Worm (Caenorhabditis elegans) whole organism, L4 larva: ENCODE results near the gene Y53F4B.36.

ENCODE experiments used
- F10B5.3 ChIP-seq: sonication (generic microtip); optimal IDR thresholded peaks from 2 replicates; lab custom pipeline; 2016; ENCODE audit warnings: mild to moderate bottlenecking, missing genetic modification characterization, missing compliant biosample characterization
- F49E8.2 ChIP-seq: sonication (generic microtip); optimal IDR thresholded peaks from 2 replicates; lab custom pipeline; 2016; ENCODE audit warnings: missing compliant biosample characterization, mild to moderate bottlenecking, missing genetic modification characterization, borderline replicate concordance
- T20F7.1 ChIP-seq: fragments of 200-800 bp; sonication (Bioruptor generic); optimal IDR thresholded peaks from 2 replicates; lab custom pipeline; 2018; ENCODE audit warnings: mild to moderate bottlenecking, missing genetic modification characterization, missing compliant biosample characterization
- Y48G9A.11 ChIP-seq: fragments of 200-800 bp; sonication (Bioruptor generic); IDR thresholded peaks from 2 replicates; pipeline ENCODE4 v1.3.6; 2022; ENCODE audit warnings: missing genetic modification reagents, missing genetic modification characterization, missing compliant biosample characterization
- Y5F2A.4 ChIP-seq: fragments of 200-800 bp; sonication (Bioruptor generic); optimal IDR thresholded peaks from 2 replicates; lab custom pipeline; 2018; ENCODE audit warnings: mild to moderate bottlenecking, missing genetic modification characterization, missing compliant biosample characterization
- Y75B8A.6 ChIP-seq: fragments of 200-800 bp; sonication (Bioruptor generic); IDR thresholded peaks from 2 replicates; pipeline ENCODE4 v1.3.6; 2022; ENCODE audit warnings: missing genetic modification reagents, missing genetic modification characterization, missing compliant biosample characterization
- aha-1 ChIP-seq: fragments of 150-350 bp; peaks from one replicate; lab custom pipeline; 2014; ENCODE audit warnings: missing biosample characterization, missing genetic modification characterization
- aly-2 ChIP-seq: sonication (generic microtip); optimal IDR thresholded peaks from 2 replicates; lab custom pipeline; 2018; ENCODE audit warnings: missing biosample characterization, missing genetic modification characterization
- ama-1 ChIP-seq: fragments of 150-350 bp; optimal IDR thresholded peaks from 2 replicates; lab custom pipeline; 2014; ENCODE audit warnings: inconsistent platforms, mixed read lengths
- arid-1 ChIP-seq: fragments of 200-800 bp; sonication (Bioruptor generic); conservative IDR thresholded peaks from 2 replicates; pipeline ENCODE4 v1.3.6; 2022; ENCODE audit warnings: missing genetic modification reagents, missing genetic modification characterization, missing compliant biosample characterization
- ceh-20 ChIP-seq: fragments of 200-800 bp; sonication (Bioruptor generic); IDR thresholded peaks from 2 replicates; pipeline ENCODE4 v1.3.6; 2022; ENCODE audit warnings: missing genetic modification reagents, missing genetic modification characterization, missing compliant biosample characterization
- ceh-44 ChIP-seq: fragments of 200-800 bp; sonication (Bioruptor generic); IDR thresholded peaks from 2 replicates; pipeline ENCODE4 v1.3.6; 2022; ENCODE audit warnings: missing genetic modification reagents, missing genetic modification characterization, missing compliant biosample characterization
- ceh-62 ChIP-seq: sonication (generic microtip); optimal IDR thresholded peaks from 2 replicates; lab custom pipeline; 2017; ENCODE audit warnings: missing biosample characterization, missing genetic modification characterization
- ces-1 ChIP-seq: fragments of 150-350 bp; sonication (generic microtip); optimal IDR thresholded peaks from 4 replicates; lab custom pipeline; 2014; ENCODE audit warnings: missing biosample characterization, missing genetic modification reagents, missing genetic modification characterization
- cey-2 ChIP-seq: sonication (generic microtip); optimal IDR thresholded peaks from 3 replicates; lab custom pipeline; 2017; ENCODE audit warnings: missing genetic modification characterization, mild to moderate bottlenecking, missing compliant biosample characterization, antibody characterized with exemption, borderline replicate concordance; ENCODE audit not compliant: insufficient read depth
- ctbp-1 ChIP-seq: fragments of 200-800 bp; sonication (Bioruptor generic); IDR thresholded peaks from 2 replicates; pipeline ENCODE4 v1.3.6; 2022; ENCODE audit warnings: missing genetic modification reagents, missing genetic modification characterization, missing compliant biosample characterization
- daf-16 ChIP-seq, 3 experiments: sonication (generic microtip); optimal IDR thresholded peaks; 2 replicates each; lab custom pipeline; 2016 to 2017; ENCODE audit warnings: missing genetic modification characterization in 3 of 3, missing genetic modification reagents in 3 of 3, mild to moderate bottlenecking in 2 of 3, missing compliant biosample characterization in 2 of 3, missing biosample characterization in 1 of 3, moderate library complexity in 1 of 3
- daf-8 ChIP-seq: fragments of 200-800 bp; sonication (Bioruptor generic); IDR thresholded peaks from 2 replicates; pipeline ENCODE4 v1.3.6; 2022; ENCODE audit warnings: missing genetic modification characterization, missing compliant biosample characterization
- dmd-6 ChIP-seq: fragments of 200-800 bp; sonication (Bioruptor generic); IDR thresholded peaks from 2 replicates; pipeline ENCODE4 v1.3.6; 2022; ENCODE audit warnings: missing genetic modification reagents, missing genetic modification characterization, missing compliant biosample characterization
- dmd-9 ChIP-seq: fragments of 200-800 bp; sonication (Bioruptor generic); IDR thresholded peaks from 2 replicates; pipeline ENCODE4 v1.3.6; 2022; ENCODE audit warnings: missing genetic modification reagents, missing genetic modification characterization, missing compliant biosample characterization
- dpl-1 ChIP-seq: fragments of 150-350 bp; optimal IDR thresholded peaks from 2 replicates; lab custom pipeline; 2014; ENCODE audit warnings: missing biosample characterization, missing genetic modification reagents, missing genetic modification characterization
- duxl-1 ChIP-seq: sonication (generic microtip); optimal IDR thresholded peaks from 2 replicates; lab custom pipeline; 2016; ENCODE audit warnings: mild to moderate bottlenecking, missing genetic modification characterization, moderate library complexity, missing compliant biosample characterization; ENCODE audit not compliant: poor library complexity
- egl-43 ChIP-seq: fragments of 200-800 bp; sonication (Bioruptor generic); IDR thresholded peaks from 2 replicates; pipeline ENCODE4 v1.3.6; 2022; ENCODE audit warnings: missing genetic modification reagents, missing genetic modification characterization, missing compliant biosample characterization
- fkh-10 ChIP-seq: fragments of 150-350 bp; optimal IDR thresholded peaks from 2 replicates; lab custom pipeline; 2014; ENCODE audit warnings: missing biosample characterization, missing genetic modification reagents, missing genetic modification characterization
- hif-1 ChIP-seq, 2 experiments: sonication (generic microtip); optimal IDR thresholded peaks; 2 replicates each; lab custom pipeline; 2016 to 2017; ENCODE audit warnings: missing compliant biosample characterization in 2 of 2, missing genetic modification characterization in 2 of 2, missing genetic modification reagents in 2 of 2, missing genotype in 2 of 2, mild to moderate bottlenecking in 1 of 2
- hmg-1.1 ChIP-seq: fragments of 200-800 bp; sonication (Bioruptor generic); IDR thresholded peaks from 2 replicates; pipeline ENCODE4 v1.3.6; 2022; ENCODE audit warnings: missing genetic modification reagents, missing genetic modification characterization, missing compliant biosample characterization
- lin-13 ChIP-seq: fragments of 150-350 bp; optimal IDR thresholded peaks from 2 replicates; lab custom pipeline; 2014; ENCODE audit warnings: missing biosample characterization, missing genetic modification reagents, missing genetic modification characterization
- lin-38 ChIP-seq: fragments of 200-800 bp; sonication (Bioruptor generic); IDR thresholded peaks from 2 replicates; pipeline ENCODE4 v1.3.6; 2022; ENCODE audit warnings: missing genetic modification reagents, missing genetic modification characterization, missing compliant biosample characterization
- lin-39 ChIP-seq: fragments of 150-350 bp; optimal IDR thresholded peaks from 2 replicates; lab custom pipeline; 2014; ENCODE audit warnings: missing biosample characterization, missing genetic modification reagents, missing genetic modification characterization
- lsy-2 ChIP-seq, 2 experiments: fragments of 150-350 bp in 1 of 2; sonication (generic microtip) in 1 of 2; optimal IDR thresholded peaks; 2 replicates each; lab custom pipeline; 2014 to 2017; ENCODE audit warnings: missing biosample characterization in 2 of 2, missing genetic modification characterization in 2 of 2
- madf-5 ChIP-seq, 2 experiments: fragments of 200-800 bp; sonication (Bioruptor generic); IDR thresholded peaks; 2 replicates each; pipeline ENCODE4 v1.3.6; 2022; ENCODE audit warnings: missing compliant biosample characterization in 2 of 2, missing genetic modification characterization in 2 of 2
- mdl-1 ChIP-seq, 2 experiments: fragments of 150-350 bp in 1 of 2; sonication (generic microtip) in 1 of 2; optimal IDR thresholded peaks; 2 replicates each; lab custom pipeline; 2014 to 2017; ENCODE audit warnings: missing biosample characterization in 2 of 2, missing genetic modification characterization in 2 of 2
- mep-1 ChIP-seq: fragments of 150-350 bp; sonication (generic microtip); optimal IDR thresholded peaks from 3 replicates; lab custom pipeline; 2014; ENCODE audit warnings: missing biosample characterization, missing genetic modification characterization
- mes-2 ChIP-seq: sonication (generic microtip); optimal IDR thresholded peaks from 2 replicates; lab custom pipeline; 2016; ENCODE audit warnings: missing genotype, mild to moderate bottlenecking, missing genetic modification characterization, missing compliant biosample characterization; ENCODE audit not compliant: poor library complexity, severe bottlenecking
- mxl-2 ChIP-seq: fragments of 200-800 bp; sonication (Bioruptor generic); conservative IDR thresholded peaks from 2 replicates; pipeline ENCODE4 v1.3.6; 2022; ENCODE audit warnings: missing genetic modification reagents, missing genetic modification characterization, missing compliant biosample characterization
- mxl-3 ChIP-seq: fragments of 200-800 bp; sonication (Bioruptor generic); optimal IDR thresholded peaks from 2 replicates; lab custom pipeline; 2018; ENCODE audit warnings: mild to moderate bottlenecking, missing genetic modification characterization, missing compliant biosample characterization
- nhr-10 ChIP-seq: fragments of 150-350 bp; optimal IDR thresholded peaks from 2 replicates; lab custom pipeline; 2014; ENCODE audit warnings: missing biosample characterization, missing genetic modification characterization
- nhr-25 ChIP-seq: sonication (generic microtip); optimal IDR thresholded peaks from 2 replicates; lab custom pipeline; 2017; ENCODE audit warnings: missing genetic modification characterization, mild to moderate bottlenecking, missing compliant biosample characterization, antibody characterized with exemption, moderate library complexity, borderline replicate concordance; ENCODE audit not compliant: insufficient read depth
- nhr-6 ChIP-seq: fragments of 150-350 bp; optimal IDR thresholded peaks from 2 replicates; lab custom pipeline; 2014; ENCODE audit warnings: missing biosample characterization, missing genetic modification characterization
- pha-4 ChIP-seq, 2 experiments: fragments of 150-350 bp in 1 of 2; fragments of 200-800 bp in 1 of 2; sonication (Bioruptor generic) in 1 of 2; IDR thresholded peaks in 1 of 2; optimal IDR thresholded peaks in 1 of 2; 2 replicates each; pipeline versions ENCODE4 v1.3.6 to Lab custom; 2014 to 2022; ENCODE audit warnings: missing genetic modification characterization in 2 of 2, missing genetic modification reagents in 2 of 2, missing biosample characterization in 1 of 2, missing compliant biosample characterization in 1 of 2
- php-3 ChIP-seq: fragments of 200-800 bp; sonication (Bioruptor generic); IDR thresholded peaks from 2 replicates; pipeline ENCODE4 v1.3.6; 2022; ENCODE audit warnings: missing genetic modification reagents, missing genetic modification characterization, missing compliant biosample characterization
- spr-3 ChIP-seq: fragments of 200-800 bp; sonication (Bioruptor generic); optimal IDR thresholded peaks from 2 replicates; lab custom pipeline; 2018; ENCODE audit warnings: mild to moderate bottlenecking, missing genetic modification characterization, missing compliant biosample characterization
- tra-1 ChIP-seq: fragments of 200-800 bp; sonication (Bioruptor generic); IDR thresholded peaks from 2 replicates; pipeline ENCODE4 v1.3.6; 2022; ENCODE audit warnings: missing genetic modification reagents, missing genetic modification characterization, missing compliant biosample characterization
- unc-130 ChIP-seq: sonication (generic microtip); optimal IDR thresholded peaks from 2 replicates; lab custom pipeline; 2016; ENCODE audit warnings: missing genetic modification reagents, missing genetic modification characterization, missing compliant biosample characterization
- vab-7 ChIP-seq: fragments of 200-800 bp; sonication (Bioruptor generic); IDR thresholded peaks from 2 replicates; pipeline ENCODE4 v1.3.6; 2022; ENCODE audit warnings: missing genetic modification reagents, missing genetic modification characterization, missing compliant biosample characterization
- zag-1 ChIP-seq: fragments of 150-350 bp; optimal IDR thresholded peaks from 2 replicates; lab custom pipeline; 2014; ENCODE audit warnings: missing biosample characterization, missing genetic modification characterization
- zfp-2 ChIP-seq: sonication (generic microtip); optimal IDR thresholded peaks from 2 replicates; lab custom pipeline; 2016; ENCODE audit warnings: mild to moderate bottlenecking, missing genetic modification characterization, missing compliant biosample characterization
- zip-11 ChIP-seq: fragments of 200-800 bp; sonication (Bioruptor generic); IDR thresholded peaks from 2 replicates; pipeline ENCODE4 v1.3.6; 2022; ENCODE audit warnings: missing genetic modification characterization, missing compliant biosample characterization

Gene Y53F4B.36

ce11 chrII:15212260-15212914 lies 36.6 kb downstream of the Y53F4B.36 start:
- TF ChIP-seq ctbp-1 (GFP tag; lab: Robert Waterston, UW) (no peak), aly-2 (tag; lab: Kevin White, UChicago) (no peak), daf-16 (GFP tag; optimal IDR thresholded peaks at IDR 0.05; lab: Kevin White, UChicago) (no peak), daf-16 (tag; optimal IDR thresholded peaks at IDR 0.05; lab: Kevin White, UChicago) (no peak), fkh-10 (GFP tag; lab: Kevin White, UChicago) (no peak), mes-2 (tag; lab: Kevin White, UChicago) (no peak), lsy-2 (tag; optimal IDR thresholded peaks at IDR 0.05; lab: Kevin White, UChicago) (peak in 1 of 2 experiments; percentile 19), ceh-62 (no peak), mdl-1 (tag; optimal IDR thresholded peaks at IDR 0.05; lab: Kevin White, UChicago) (peak in 1 of 2 experiments; percentile 28), madf-5 (GFP tag; IDR thresholded peaks at IDR 0.05; lab: Robert Waterston, UW) (no peak), mep-1 (tag; lab: Kevin White, UChicago) (peak; percentile 54), aha-1 (peak; percentile 99), arid-1 (GFP tag; lab: Robert Waterston, UW) (no peak), nhr-10 (tag; lab: Kevin White, UChicago) (peak; percentile 56), ama-1 (lab: Kevin White, UChicago) (peak; percentile 76), F10B5.3 (tag; lab: Kevin White, UChicago) (no peak), F49E8.2 (no peak), vab-7 (GFP tag; lab: Robert Waterston, UW) (no peak), mxl-2 (GFP tag; lab: Robert Waterston, UW) (no peak), zag-1 (tag; lab: Kevin White, UChicago) (no peak), unc-130 (GFP tag; lab: Kevin White, UChicago) (no peak), nhr-6 (no peak), T20F7.1 (GFP tag; lab: Kevin White, UChicago) (no peak), lin-13 (no peak), lin-38 (GFP tag; lab: Robert Waterston, UW) (no peak), duxl-1 (no peak), nhr-25 (tag; lab: Kevin White, UChicago) (peak; percentile 27), lin-39 (tag; lab: Kevin White, UChicago) (no peak), Y48G9A.11 (GFP tag; lab: Robert Waterston, UW) (no peak), Y5F2A.4 (GFP tag; lab: Kevin White, UChicago) (no peak), tra-1 (GFP tag; lab: Robert Waterston, UW) (no peak), spr-3 (GFP tag; lab: Kevin White, UChicago) (no peak), zfp-2 (tag; lab: Kevin White, UChicago) (no peak), ceh-20 (GFP tag; lab: Robert Waterston, UW) (no peak), mxl-3 (GFP tag; lab: Kevin White, UChicago) (no peak), ceh-44 (GFP tag; lab: Robert Waterston, UW) (no peak), Y75B8A.6 (GFP tag; lab: Robert Waterston, UW) (no peak), dmd-6 (GFP tag; lab: Robert Waterston, UW) (0 out of 2 replicates have a peak, but pooled peaks have one; percentile 6), ces-1 (GFP tag; lab: Kevin White, UChicago) (no peak), daf-8 (no peak), egl-43 (GFP tag; lab: Robert Waterston, UW) (no peak), dpl-1 (GFP tag; lab: Kevin White, UChicago) (no peak), cey-2 (tag; lab: Kevin White, UChicago) (no peak), hmg-1.1 (GFP tag; lab: Robert Waterston, UW) (no peak), hif-1 (tag; optimal IDR thresholded peaks at IDR 0.05; lab: Kevin White, UChicago) (no peak), pha-4 (GFP tag; IDR thresholded peaks at IDR 0.05; lab: Robert Waterston, UW) (no peak), pha-4 (tag; optimal IDR thresholded peaks at IDR 0.05; lab: Kevin White, UChicago) (no peak), zip-11 (GFP tag; lab: Robert Waterston, UW) (no peak), dmd-9 (GFP tag; lab: Robert Waterston, UW) (no peak), php-3 (no peak)
